Fruit fly (Drosophila melanogaster): Measurements from ENCODE around the gene cact.
A peak's percentile ranks its signal among the peaks of the same experiment; 100 is the strongest.

The cact gene

dm6 chr2L:16284306-16285299, 41.4 kb downstream of the cact start (continued):
- TF ChIP-seq CG18262 (tag; optimal IDR thresholded peaks at IDR 0.05) (peak; percentile 27), Poxn (GFP tag; IDR thresholded peaks at IDR 0.05) (no peak), Abd-B (GFP tag; optimal IDR thresholded peaks at IDR 0.05) (peak; percentile 23), CG43689 (GFP tag; IDR thresholded peaks at IDR 0.05) (no peak), CG8359 (GFP tag; optimal IDR thresholded peaks at IDR 0.05; ENCODE audit: borderline replicate concordance) (no peak), Mad (GFP tag; optimal IDR thresholded peaks at IDR 0.05) (peak; percentile 53), CG2129 (GFP tag; IDR thresholded peaks at IDR 0.05; ENCODE audit: partially characterized antibody) (no peak), dan (GFP tag; IDR thresholded peaks at IDR 0.05) (no peak), CG3065 (GFP tag; optimal IDR thresholded peaks at IDR 0.05) (no peak), tx (GFP tag; optimal IDR thresholded peaks at IDR 0.05) (peak; percentile 31), jigr1 (GFP tag; IDR thresholded peaks at IDR 0.05) (no peak), zen (tag; optimal IDR thresholded peaks at IDR 0.05) (no peak), bigmax (GFP tag; optimal IDR thresholded peaks at IDR 0.05) (peak; percentile 44), emc (GFP tag; optimal IDR thresholded peaks at IDR 0.05) (no peak), en (GFP tag; optimal IDR thresholded peaks at IDR 0.05) (no peak), D19A (tag; optimal IDR thresholded peaks at IDR 0.05) (no peak), CoRest (tag; optimal IDR thresholded peaks at IDR 0.05) (peak; percentile 46), CG7786 (GFP tag; optimal IDR thresholded peaks at IDR 0.05) (peak; percentile 5), CG1529 (GFP tag; optimal IDR thresholded peaks at IDR 0.05) (no peak), bcd (GFP tag; optimal IDR thresholded peaks at IDR 0.05) (peak; percentile 23), btn (GFP tag; optimal IDR thresholded peaks at IDR 0.05) (no peak), CG7357 (GFP tag; IDR thresholded peaks at IDR 0.05) (0 out of 3 replicates have a peak, but pooled peaks have one; percentile 16), CG4328 (GFP tag; optimal IDR thresholded peaks at IDR 0.05) (peak; percentile 25), CG8281 (tag; optimal IDR thresholded peaks at IDR 0.05) (peak; percentile 40), PHDP (tag; optimal IDR thresholded peaks at IDR 0.05) (peak; percentile 60), CG8388 (GFP tag; optimal IDR thresholded peaks at IDR 0.05) (peak; percentile 54), bab2 (GFP tag; optimal IDR thresholded peaks at IDR 0.05) (no peak), Med (GFP tag) (peak; percentile 82), CG11247 (GFP tag; IDR thresholded peaks at IDR 0.05) (no peak), CG14860 (GFP tag; IDR thresholded peaks at IDR 0.05; ENCODE audit: partially characterized antibody) (no peak)

DNA sequence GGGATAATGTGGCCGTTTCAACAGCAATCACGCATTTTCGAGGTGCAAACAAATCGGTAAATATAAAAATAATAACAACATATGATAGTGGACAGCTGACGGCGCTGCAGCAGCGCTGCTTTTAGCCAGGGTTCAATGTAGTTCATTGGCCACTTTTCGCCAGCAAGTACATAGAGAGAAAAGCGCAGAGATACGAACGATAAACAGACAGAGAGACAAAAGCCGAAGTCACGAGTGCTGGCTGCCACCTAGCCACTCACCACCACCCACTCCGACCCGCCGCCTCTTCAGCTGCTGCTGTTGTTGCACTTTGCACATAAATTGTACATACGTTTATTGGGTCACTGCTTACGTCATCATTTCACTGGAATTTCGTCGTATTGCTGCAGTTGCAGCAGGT, 43.2 kb downstream of the cact start:
- TF ChIP-seq Med (GFP tag) (peak; percentile 55), Dfd (GFP tag; optimal IDR thresholded peaks at IDR 0.05) (no peak), Pdp1 (GFP tag; optimal IDR thresholded peaks at IDR 0.05) (peak in 1 of 2 experiments; percentile 44), CG18764 (GFP tag; optimal IDR thresholded peaks at IDR 0.05) (no peak), chm (GFP tag; IDR thresholded peaks at IDR 0.05) (no peak), crp (GFP tag; optimal IDR thresholded peaks at IDR 0.05) (peak; percentile 9 to 33), CG9932 (GFP tag; IDR thresholded peaks at IDR 0.05) (no peak), Hr78 (GFP tag; optimal IDR thresholded peaks at IDR 0.05) (no peak), gsb-n (tag; optimal IDR thresholded peaks at IDR 0.05) (no peak), CG17186 (GFP tag; optimal IDR thresholded peaks at IDR 0.05) (no peak), vvl (GFP tag; IDR thresholded peaks at IDR 0.05) (no peak), CG14441 (GFP tag; IDR thresholded peaks at IDR 0.05) (no peak), ci (GFP tag; IDR thresholded peaks at IDR 0.05) (peak; percentile 53; the same call in 1 of the 3 replicates), gcm (GFP tag; optimal IDR thresholded peaks at IDR 0.05) (no peak), CG16863 (GFP tag; optimal IDR thresholded peaks at IDR 0.05) (no peak), CG34376 (GFP tag; optimal IDR thresholded peaks at IDR 0.05) (no peak), Kr (GFP tag; optimal IDR thresholded peaks at IDR 0.05) (no peak), en (GFP tag; optimal IDR thresholded peaks at IDR 0.05) (no peak), Adf1 (GFP tag; IDR thresholded peaks at IDR 0.05) (no peak), insv (GFP tag; optimal IDR thresholded peaks at IDR 0.05) (no peak), bsh (GFP tag; optimal IDR thresholded peaks at IDR 0.05) (no peak)

All from whole organism, embryonic.